Fruit fly (Drosophila melanogaster) whole organism, wandering third instar larva: ENCODE results near the gene Gr22e.

Experiments used
- Abd-B ChIP-seq: fragments of >200 bp; optimal IDR thresholded peaks from 2 replicates; lab custom pipeline; 2017; ENCODE audit warnings: missing biosample characterization, missing genetic modification characterization
- CG9705 ChIP-seq: fragments of 200-800 bp; sonication (Bioruptor generic); optimal IDR thresholded peaks from 2 replicates; lab custom pipeline; 2018; ENCODE audit warnings: missing biosample characterization, mild to moderate bottlenecking, missing genetic modification characterization
- CrebA ChIP-seq: fragments of 200-800 bp; sonication (Bioruptor generic); optimal IDR thresholded peaks from 2 replicates; lab custom pipeline; 2016; ENCODE audit warnings: missing biosample characterization, mild to moderate bottlenecking, missing genetic modification characterization, borderline replicate concordance
- Dif ChIP-seq: fragments of 200-275, 200-300 bp; sonication (Bioruptor generic); optimal IDR thresholded peaks from 2 replicates; lab custom pipeline; 2018; ENCODE audit warnings: missing biosample characterization, missing genetic modification characterization; ENCODE audit not compliant: partially characterized antibody
- GATAd ChIP-seq: sonication (Bioruptor generic); optimal IDR thresholded peaks from 2 replicates; lab custom pipeline; 2016; ENCODE audit warnings: missing biosample characterization, missing genetic modification characterization
- HLH106 ChIP-seq: fragments of 200-800 bp; optimal IDR thresholded peaks from 3 replicates; lab custom pipeline; 2019; ENCODE audit warnings: missing biosample characterization, mild to moderate bottlenecking, missing genetic modification characterization, moderate library complexity
- Hnf4 ChIP-seq: fragments of 200-800 bp; sonication (Bioruptor generic); optimal IDR thresholded peaks from 2 replicates; lab custom pipeline; 2016; ENCODE audit warnings: missing biosample characterization, mild to moderate bottlenecking, missing genetic modification characterization
- Hr78 ChIP-seq: fragments of >200 bp; optimal IDR thresholded peaks from 2 replicates; lab custom pipeline; 2017; ENCODE audit warnings: missing biosample characterization, missing genetic modification characterization
- Hr83 ChIP-seq: fragments of 200-300 bp; sonication (Bioruptor generic); optimal IDR thresholded peaks from 2 replicates; lab custom pipeline; 2016; ENCODE audit warnings: missing biosample characterization, mild to moderate bottlenecking, missing genetic modification characterization, moderate library complexity; ENCODE audit not compliant: poor library complexity, severe bottlenecking
- Jra ChIP-seq: sonication (Bioruptor generic); optimal IDR thresholded peaks from 2 replicates; lab custom pipeline; 2016; ENCODE audit warnings: missing biosample characterization, missing genetic modification characterization
- Myc ChIP-seq: fragments of >200 bp; optimal IDR thresholded peaks from 2 replicates; lab custom pipeline; 2017
- N ChIP-seq: fragments of >200 bp; optimal IDR thresholded peaks from 2 replicates; lab custom pipeline; 2018; ENCODE audit warnings: missing biosample characterization, missing external identifiers, missing genetic modification characterization
- OdsH ChIP-seq: fragments of 200-800 bp; sonication (Bioruptor generic); optimal IDR thresholded peaks from 2 replicates; lab custom pipeline; 2016; ENCODE audit warnings: missing biosample characterization, mild to moderate bottlenecking, missing genetic modification characterization
- Rel ChIP-seq, 2 experiments: fragments of 200-800 bp; sonication (Bioruptor generic) in 1 of 2; optimal IDR thresholded peaks; 2 replicates in 1 of 2; 3 replicates in 1 of 2; lab custom pipeline; 2016 to 2019; ENCODE audit warnings: mild to moderate bottlenecking in 2 of 2, missing biosample characterization in 2 of 2, missing genetic modification characterization in 2 of 2, moderate library complexity in 1 of 2
- Sp1 ChIP-seq: fragments of 200-800 bp; sonication (Bioruptor generic); optimal IDR thresholded peaks from 3 replicates; lab custom pipeline; 2019; ENCODE audit warnings: missing biosample characterization, mild to moderate bottlenecking, missing genetic modification characterization, moderate library complexity
- Vsx2 ChIP-seq: fragments of 200-300, 225-300 bp; sonication (Bioruptor generic); optimal IDR thresholded peaks from 2 replicates; lab custom pipeline; 2018; ENCODE audit warnings: missing biosample characterization, missing genetic modification characterization; ENCODE audit not compliant: partially characterized antibody
- br ChIP-seq: fragments of 200-800 bp; sonication (Bioruptor generic); optimal IDR thresholded peaks from 2 replicates; lab custom pipeline; 2016; ENCODE audit warnings: missing biosample characterization, missing genetic modification characterization
- dl ChIP-seq, 2 experiments: fragments of 175-275, 200-275 bp in 1 of 2; fragments of 200-275 bp in 1 of 2; sonication (Bioruptor generic); optimal IDR thresholded peaks; lab custom pipeline; 2018; ENCODE audit warnings: mild to moderate bottlenecking in 2 of 2, missing biosample characterization in 2 of 2, missing genetic modification characterization in 2 of 2, moderate library complexity in 2 of 2; ENCODE audit not compliant: partially characterized antibody in 2 of 2, insufficient read depth in 1 of 2
- dsf ChIP-seq: sonication (Bioruptor generic); optimal IDR thresholded peaks from 2 replicates; lab custom pipeline; 2016; ENCODE audit warnings: missing biosample characterization, missing genetic modification characterization, borderline replicate concordance
- ey ChIP-seq: fragments of 200-800 bp; sonication (Bioruptor generic); optimal IDR thresholded peaks from 2 replicates; lab custom pipeline; 2016; ENCODE audit warnings: missing biosample characterization, missing genetic modification characterization
- foxo ChIP-seq, 2 experiments: fragments of 200-800 bp; sonication (Bioruptor generic); optimal IDR thresholded peaks; 2 replicates in 1 of 2; 3 replicates in 1 of 2; lab custom pipeline; 2016 to 2017; ENCODE audit warnings: missing biosample characterization in 2 of 2, missing genetic modification characterization in 2 of 2
- h ChIP-seq: fragments of 200-800 bp; sonication (Bioruptor generic); optimal IDR thresholded peaks from 3 replicates; lab custom pipeline; 2016; ENCODE audit warnings: missing biosample characterization, mild to moderate bottlenecking, missing genetic modification characterization
- jim ChIP-seq: fragments of 175-275, 200-325 bp; sonication (Bioruptor generic); optimal IDR thresholded peaks from 2 replicates; lab custom pipeline; 2016; ENCODE audit warnings: missing biosample characterization, mild to moderate bottlenecking, missing genetic modification characterization
- lola ChIP-seq: fragments of >200 bp; optimal IDR thresholded peaks from 2 replicates; lab custom pipeline; 2017; ENCODE audit warnings: missing biosample characterization, missing genetic modification characterization
- pan ChIP-seq: fragments of >200 bp; optimal IDR thresholded peaks from 2 replicates; lab custom pipeline; 2017
- psq ChIP-seq: fragments of 200-800 bp; sonication (Bioruptor generic); optimal IDR thresholded peaks from 3 replicates; lab custom pipeline; 2017; ENCODE audit warnings: missing biosample characterization, mild to moderate bottlenecking, missing genetic modification characterization, moderate library complexity
- sage ChIP-seq: fragments of 200-800 bp; sonication (Bioruptor generic); optimal IDR thresholded peaks from 2 replicates; lab custom pipeline; 2016; ENCODE audit warnings: missing biosample characterization, mild to moderate bottlenecking, missing genetic modification characterization
- sv ChIP-seq: fragments of 200-800 bp; sonication (Bioruptor generic); optimal IDR thresholded peaks from 3 replicates; lab custom pipeline; 2016; ENCODE audit warnings: missing biosample characterization, missing genetic modification characterization
- woc ChIP-seq: sonication (Bioruptor generic); optimal IDR thresholded peaks from 2 replicates; lab custom pipeline; 2016; ENCODE audit warnings: missing biosample characterization, mild to moderate bottlenecking, missing genetic modification characterization

Gr22e gene

DNA sequence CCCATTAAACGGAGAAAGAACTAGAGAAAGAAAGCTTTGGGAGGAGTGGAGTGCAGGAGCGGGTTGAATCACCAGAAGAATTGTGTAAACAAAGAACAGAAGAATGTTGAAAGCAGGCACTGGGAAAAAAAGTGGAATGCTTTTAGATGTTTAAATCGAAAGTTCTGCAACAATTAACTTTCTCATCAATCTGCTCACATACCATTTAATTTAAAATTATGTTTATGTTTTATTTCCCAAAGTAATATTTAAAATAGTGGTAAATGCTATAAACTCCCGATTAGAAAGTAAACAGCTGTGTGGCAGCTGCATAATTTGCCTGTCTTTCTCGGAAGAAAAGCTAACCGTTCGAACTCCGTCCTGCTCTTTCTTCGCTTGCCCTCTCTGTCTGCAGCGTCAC is 45.8 kb upstream of the Gr22e start:
- TF ChIP-seq CG9705 (GFP tag; lab: Kevin White, UChicago) (no peak), pan (lab: Kevin White, UChicago) (no peak), Myc (lab: Kevin White, UChicago) (no peak), Dif (GFP tag; lab: Kevin White, UChicago) (no peak), N (GFP tag; lab: Kevin White, UChicago) (no peak), Hr78 (no peak), Hnf4 (GFP tag; lab: Kevin White, UChicago) (no peak), OdsH (GFP tag; lab: Kevin White, UChicago) (no peak), ey (GFP tag; lab: Kevin White, UChicago) (no peak), Hr83 (no peak), br (no peak), GATAd (GFP tag; lab: Kevin White, UChicago) (no peak), dsf (GFP tag; lab: Kevin White, UChicago) (no peak), jim (GFP tag; lab: Kevin White, UChicago) (no peak), lola (GFP tag; lab: Kevin White, UChicago) (no peak), psq (GFP tag; lab: Kevin White, UChicago) (no peak), Abd-B (GFP tag; lab: Kevin White, UChicago) (no peak), Rel (GFP tag; optimal IDR thresholded peaks at IDR 0.05; lab: Kevin White, UChicago) (no peak), Rel (tag; optimal IDR thresholded peaks at IDR 0.05; lab: Kevin White, UChicago) (no peak), sv (GFP tag; lab: Kevin White, UChicago) (no peak)

DNA sequence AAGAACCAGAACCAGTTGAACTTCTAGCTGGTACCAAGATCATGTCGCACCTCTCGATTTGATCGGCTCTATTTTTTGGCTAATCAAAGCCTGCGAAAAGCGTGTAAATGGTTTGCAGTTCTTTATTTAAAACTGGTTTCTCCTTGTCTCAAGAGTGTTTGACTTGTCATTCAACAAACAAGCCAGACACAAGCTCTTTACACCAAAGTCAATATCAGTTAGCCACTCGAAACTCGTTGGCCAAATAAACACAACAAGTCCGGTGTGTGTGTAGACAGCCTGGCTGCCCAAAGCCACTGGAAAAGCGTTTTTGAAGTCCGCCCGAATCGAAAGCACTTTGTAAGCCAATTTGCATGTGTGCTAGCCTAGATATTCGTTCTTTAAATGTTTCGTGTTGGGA is 43.8 kb upstream of the Gr22e start:
- TF ChIP-seq Jra, result no peak
- no peak for TF ChIP-seq sv (GFP tag; lab: Kevin White, UChicago)
- no peak for TF ChIP-seq Myc (lab: Kevin White, UChicago)
- no peak for TF ChIP-seq CrebA
- TF ChIP-seq N (GFP tag; lab: Kevin White, UChicago), result no peak
- no peak for TF ChIP-seq GATAd (GFP tag; lab: Kevin White, UChicago)
- TF ChIP-seq lola (GFP tag; lab: Kevin White, UChicago), result no peak
- TF ChIP-seq ey (GFP tag; lab: Kevin White, UChicago), result no peak
- no peak for TF ChIP-seq dl (GFP tag; optimal IDR thresholded peaks at IDR 0.05; lab: Kevin White, UChicago; ENCODE audit: insufficient read depth in 1 of 2, partially characterized antibody in 2 of 2)
- TF ChIP-seq Abd-B (GFP tag; lab: Kevin White, UChicago), result no peak
- TF ChIP-seq HLH106 (tag; lab: Kevin White, UChicago), result no peak
- no peak for TF ChIP-seq OdsH (GFP tag; lab: Kevin White, UChicago)
- TF ChIP-seq Vsx2 (GFP tag; lab: Kevin White, UChicago), result no peak
- TF ChIP-seq Sp1 (GFP tag; lab: Kevin White, UChicago), result no peak
- no peak for TF ChIP-seq Hr83
- TF ChIP-seq pan (lab: Kevin White, UChicago), result no peak
- no peak for TF ChIP-seq br
- no peak for TF ChIP-seq CG9705 (GFP tag; lab: Kevin White, UChicago)
- TF ChIP-seq sage (GFP tag; lab: Kevin White, UChicago), result no peak

DNA sequence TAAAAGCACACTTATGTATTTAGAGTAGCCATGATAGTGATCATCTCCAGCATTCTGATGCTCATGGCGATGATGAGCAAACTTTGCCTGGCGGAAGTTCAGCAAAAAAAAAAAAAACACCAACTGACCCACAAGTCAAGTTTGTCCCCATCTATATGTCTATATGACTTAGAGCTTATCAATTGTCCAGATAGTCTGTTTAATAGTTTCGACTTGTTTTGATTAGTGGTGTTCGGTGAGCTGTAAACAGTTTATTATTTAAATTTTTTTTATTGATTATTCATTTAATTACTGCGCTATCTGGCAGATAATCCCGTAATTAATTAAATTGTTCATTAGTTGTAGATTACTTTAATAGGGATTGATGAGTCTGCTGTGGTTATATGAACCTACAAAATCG is 40.1 kb upstream of the Gr22e start:
- TF ChIP-seq woc (GFP tag; lab: Kevin White, UChicago), result no peak
- no peak for TF ChIP-seq OdsH (GFP tag; lab: Kevin White, UChicago)
- no peak for TF ChIP-seq dsf (GFP tag; lab: Kevin White, UChicago)
- TF ChIP-seq h (GFP tag; lab: Kevin White, UChicago), result no peak
- TF ChIP-seq CG9705 (GFP tag; lab: Kevin White, UChicago), result no peak

DNA sequence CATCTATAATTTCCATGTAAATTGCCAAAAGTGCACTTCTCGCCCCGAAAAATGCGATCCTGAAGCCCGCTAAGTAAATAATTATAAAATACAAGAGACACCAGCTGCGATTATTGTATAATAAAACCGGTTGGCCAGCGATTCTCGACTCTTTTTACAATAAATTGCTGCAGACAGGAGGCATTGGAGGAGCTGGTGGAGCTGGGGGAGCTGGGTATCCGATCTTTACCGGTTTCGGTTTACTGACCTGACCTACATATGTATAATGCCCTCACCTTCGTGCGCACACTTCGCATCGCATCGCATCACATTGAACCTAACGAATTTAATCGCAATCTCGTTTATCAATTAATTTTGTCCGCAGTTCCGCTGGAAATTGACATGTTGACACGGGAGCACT is 35.5 kb upstream of the Gr22e start:
- TF ChIP-seq foxo (GFP tag; optimal IDR thresholded peaks at IDR 0.05; lab: Kevin White, UChicago), result no peak
- TF ChIP-seq Vsx2 (GFP tag; lab: Kevin White, UChicago), result peak; percentile 61
- TF ChIP-seq, all 38 proteins: peak for 1

- TF ChIP-seq sv (GFP tag; lab: Kevin White, UChicago), result no peak
- peak; percentile 46 for TF ChIP-seq Myc (lab: Kevin White, UChicago)
- peak; percentile 32 for TF ChIP-seq woc (GFP tag; lab: Kevin White, UChicago)
Observed at dm6 chr2L:1751953-1752352, 31.9 kb upstream of the Gr22e start, which contains the start of the genes CG17712 and CG17648. Gene CG17712, minus strand, starts transcription at chr2L:1752122. Gene CG17648, plus strand, starts transcription at chr2L:1752308.
